Worm (Caenorhabditis elegans) whole organism, mixed stage, embryonic: ENCODE measurements around the gene sma-5.

Experiments used
- ceh-83 ChIP-seq: fragments of 200-800 bp; sonication (Bioruptor generic); optimal IDR thresholded peaks from 2 replicates; lab custom pipeline; 2018; ENCODE audit warnings: mild to moderate bottlenecking, missing genetic modification characterization, missing compliant biosample characterization
- cnd-1 ChIP-seq: fragments of 200-800 bp; sonication (Bioruptor generic); optimal IDR thresholded peaks from 2 replicates; lab custom pipeline; 2018; ENCODE audit warnings: mild to moderate bottlenecking, missing genetic modification characterization, missing compliant biosample characterization
- drap-1 ChIP-seq: fragments of 200-800 bp; sonication (Bioruptor generic); optimal IDR thresholded peaks from 3 replicates; lab custom pipeline; 2018; ENCODE audit warnings: mild to moderate bottlenecking, missing genetic modification characterization, missing compliant biosample characterization
- ham-2 ChIP-seq: fragments of 200-800 bp; sonication (Bioruptor generic); optimal IDR thresholded peaks from 2 replicates; lab custom pipeline; 2018; ENCODE audit warnings: mild to moderate bottlenecking, missing genetic modification characterization, missing compliant biosample characterization
- lin-13 ChIP-seq: fragments of 150-350 bp; optimal IDR thresholded peaks from 2 replicates; lab custom pipeline; 2014; ENCODE audit warnings: missing biosample characterization, missing genetic modification characterization
- lsy-2 ChIP-seq: fragments of 150-350 bp; optimal IDR thresholded peaks from 2 replicates; lab custom pipeline; 2014; ENCODE audit warnings: missing biosample characterization, missing genetic modification characterization
- mep-1 ChIP-seq: fragments of 150-350 bp; optimal IDR thresholded peaks from 2 replicates; lab custom pipeline; 2017; ENCODE audit warnings: missing biosample characterization, missing genetic modification reagents, missing genetic modification characterization, inconsistent platforms
- nhr-237 ChIP-seq: fragments of 150-350 bp; optimal IDR thresholded peaks from 2 replicates; lab custom pipeline; 2014; ENCODE audit warnings: missing biosample characterization, missing genetic modification characterization
- nhr-76 ChIP-seq: sonication (generic microtip); optimal IDR thresholded peaks from 2 replicates; lab custom pipeline; 2017; ENCODE audit warnings: missing biosample characterization, missing genetic modification characterization
- pha-4 ChIP-seq: fragments of 150-350 bp; optimal IDR thresholded peaks from 2 replicates; lab custom pipeline; 2018; ENCODE audit warnings: missing biosample characterization, missing genetic modification reagents, missing genetic modification characterization
- snpc-4 ChIP-seq: fragments of 150-350 bp; optimal IDR thresholded peaks from 2 replicates; lab custom pipeline; 2014; ENCODE audit warnings: missing biosample characterization, missing genetic modification characterization
- sptf-1 ChIP-seq: sonication (generic microtip); optimal IDR thresholded peaks from 2 replicates; lab custom pipeline; 2017; ENCODE audit warnings: mild to moderate bottlenecking, missing genetic modification characterization, moderate library complexity, missing compliant biosample characterization
- unc-39 ChIP-seq: fragments of 150-350 bp; optimal IDR thresholded peaks from 2 replicates; lab custom pipeline; 2014; ENCODE audit warnings: missing biosample characterization, missing genetic modification characterization
- unc-62 ChIP-seq: fragments of 150-350 bp; optimal IDR thresholded peaks from 2 replicates; lab custom pipeline; 2014; ENCODE audit warnings: missing biosample characterization, missing genetic modification reagents, missing genetic modification characterization

ce11 chrX:12033937-12034336 is 28.6 kb upstream of the sma-5 start, which contains the start of gene tsp-20:
- TF ChIP-seq unc-62 (GFP tag; lab: Kevin White, UChicago): no peak
- TF ChIP-seq ceh-83: no peak
- TF ChIP-seq snpc-4: no peak
- no peak for TF ChIP-seq nhr-76
- no peak for TF ChIP-seq pha-4 (tag; lab: Kevin White, UChicago)
- TF ChIP-seq ham-2 (GFP tag; lab: Kevin White, UChicago): no peak
- TF ChIP-seq lsy-2 (tag; lab: Kevin White, UChicago): no peak
- TF ChIP-seq cnd-1 (tag; lab: Kevin White, UChicago): no peak
- no peak for TF ChIP-seq unc-39 (tag; lab: Kevin White, UChicago)
- TF ChIP-seq sptf-1: no peak
- TF ChIP-seq mep-1 (tag; lab: Kevin White, UChicago): no peak
- TF ChIP-seq drap-1 (GFP tag; lab: Kevin White, UChicago): no peak
- no peak for TF ChIP-seq lin-13 (tag; lab: Kevin White, UChicago)
- TF ChIP-seq nhr-237 (tag; lab: Kevin White, UChicago): no peak
